Worm (Caenorhabditis elegans): ENCODE results near the gene ncr-1.

Gene ncr-1

DNA sequence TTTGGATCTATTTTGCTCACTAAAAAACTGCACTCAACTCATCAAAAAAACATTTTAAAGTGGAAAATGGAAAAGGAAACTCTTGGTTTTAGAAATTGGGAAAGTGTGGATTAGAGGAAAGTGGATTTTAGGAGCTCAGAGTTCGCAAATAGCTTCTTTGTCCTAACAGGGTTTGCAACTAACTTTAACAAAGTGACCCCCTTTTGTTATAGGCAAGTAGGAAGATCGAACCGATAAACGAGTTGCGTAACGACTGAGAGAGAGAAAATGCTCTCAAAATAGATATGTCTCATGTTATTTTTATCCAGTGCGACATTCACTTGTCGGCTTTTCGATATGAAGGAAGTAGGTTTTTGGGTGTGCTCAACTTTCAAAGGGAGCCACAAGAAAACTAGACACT is 62.2 kb downstream of the ncr-1 start:
- TF ChIP-seq fkh-4 (tag; optimal IDR thresholded peaks at IDR 0.05; ENCODE audit: borderline replicate concordance), result no peak
- TF ChIP-seq nhr-85 (tag), result peak; percentile 22
- TF ChIP-seq efl-1 (optimal IDR thresholded peaks at IDR 0.05), result no peak
- peak in 1 of 2 experiments; percentile 60 for TF ChIP-seq efl-1 (GFP tag; optimal IDR thresholded peaks at IDR 0.05 in 1 of 2)
- peak; percentile 77 for TF ChIP-seq fkh-10 (GFP tag; optimal IDR thresholded peaks at IDR 0.05)
- no peak for TF ChIP-seq nhr-11 (tag; optimal IDR thresholded peaks at IDR 0.05)

DNA sequence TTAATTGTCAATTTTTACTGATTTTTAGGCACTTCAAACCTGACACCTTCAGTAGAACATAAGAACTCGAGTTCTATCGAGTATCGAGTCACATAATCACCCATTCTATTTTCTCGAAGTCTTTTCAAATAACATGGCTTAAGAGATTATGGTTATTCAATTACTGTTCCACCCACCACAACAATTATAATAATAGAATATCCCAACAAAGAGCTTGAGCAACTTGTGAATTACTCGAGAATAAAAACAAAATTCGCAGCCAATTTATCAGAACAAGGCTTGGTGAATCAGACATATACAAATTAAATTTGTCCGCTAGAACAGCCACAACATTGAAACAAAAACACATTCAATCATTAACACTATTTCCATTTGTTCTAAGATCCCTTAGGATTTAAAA is 64.4 kb downstream of the ncr-1 start:
- TF ChIP-seq fkh-4 (tag; optimal IDR thresholded peaks at IDR 0.05; ENCODE audit: borderline replicate concordance) (no peak), lin-14 (GFP tag; optimal IDR thresholded peaks at IDR 0.05) (peak; percentile 29), nhr-90 (tag; optimal IDR thresholded peaks at IDR 0.05; ENCODE audit: poor library complexity) (no peak)
